Fruit fly (Drosophila melanogaster) whole organism, embryonic: ENCODE measurements around the gene CG14125.
A peak's percentile ranks its signal among the peaks of the same experiment; 100 is the strongest.

ENCODE experiments used
- Aef1 ChIP-seq: fragments of 200-800 bp; sonication (Bioruptor generic); IDR thresholded peaks from 3 replicates; pipeline ENCODE4 v1.3.6; 2022; ENCODE audit warnings: missing biosample characterization, missing genetic modification characterization
- BEAF-32 ChIP-seq: fragments of 200-800 bp; sonication (Bioruptor generic); optimal IDR thresholded peaks from 3 replicates; lab custom pipeline; 2017; ENCODE audit warnings: missing biosample characterization, missing genetic modification characterization, mild to moderate bottlenecking, moderate library complexity, missing genetic modification reagents
- Bgb ChIP-seq: fragments of 200-800 bp; sonication (Bioruptor generic); IDR thresholded peaks from 2 replicates; pipeline ENCODE4 v1.3.6; 2022; ENCODE audit warnings: missing biosample characterization, missing genetic modification characterization; ENCODE audit not compliant: partially characterized antibody
- CG10209 ChIP-seq: fragments of 200-800 bp; sonication (Bioruptor generic); optimal IDR thresholded peaks from 3 replicates; lab custom pipeline; 2017; ENCODE audit warnings: missing biosample characterization, mild to moderate bottlenecking, missing genetic modification characterization, missing genetic modification reagents
- CG10366 ChIP-seq: fragments of 200-800 bp; sonication (Bioruptor generic); IDR thresholded peaks from 2 replicates; pipeline ENCODE4 v1.3.6; 2022; ENCODE audit warnings: missing biosample characterization, missing genetic modification characterization
- CG13424 ChIP-seq: fragments of 200-800 bp; sonication (Bioruptor generic); optimal IDR thresholded peaks from 2 replicates; lab custom pipeline; 2019; ENCODE audit warnings: missing biosample characterization, mild to moderate bottlenecking, missing genetic modification characterization, moderate library complexity
- CG13624 ChIP-seq: fragments of 200-800 bp; sonication (Bioruptor generic); optimal IDR thresholded peaks from 2 replicates; lab custom pipeline; 2016; ENCODE audit warnings: missing biosample characterization, missing genetic modification characterization
- CG15696 ChIP-seq: fragments of 200-800 bp; sonication (Bioruptor generic); optimal IDR thresholded peaks from 2 replicates; lab custom pipeline; 2019; ENCODE audit warnings: missing biosample characterization, mild to moderate bottlenecking, missing genetic modification characterization, moderate library complexity
- CG16813 ChIP-seq: fragments of 200-800 bp; sonication (Bioruptor generic); IDR thresholded peaks from 3 replicates; pipeline ENCODE4 v1.3.6; 2022; ENCODE audit warnings: missing biosample characterization, missing genetic modification characterization; ENCODE audit not compliant: partially characterized antibody
- CG1792 ChIP-seq: fragments of 200-800 bp; sonication (Bioruptor generic); optimal IDR thresholded peaks from 2 replicates; lab custom pipeline; 2016; ENCODE audit warnings: missing biosample characterization, missing genetic modification characterization
- CG2120 ChIP-seq: fragments of 200-800 bp; sonication (Bioruptor generic); optimal IDR thresholded peaks from 3 replicates; lab custom pipeline; 2016; ENCODE audit warnings: missing biosample characterization, missing genetic modification characterization
- CG2712 ChIP-seq: fragments of 200-800 bp; optimal IDR thresholded peaks from 3 replicates; lab custom pipeline; 2019; ENCODE audit warnings: missing biosample characterization, mild to moderate bottlenecking, missing genetic modification characterization, moderate library complexity
- CG30403 ChIP-seq: fragments of 200-800 bp; sonication (Bioruptor generic); optimal IDR thresholded peaks from 3 replicates; lab custom pipeline; 2016; ENCODE audit warnings: missing biosample characterization, missing genetic modification characterization
- CG33557 ChIP-seq: fragments of 200-800 bp; sonication (Bioruptor generic); optimal IDR thresholded peaks from 2 replicates; lab custom pipeline; 2019; ENCODE audit warnings: missing biosample characterization, mild to moderate bottlenecking, missing genetic modification characterization, moderate library complexity
- CG3995 ChIP-seq: fragments of 200-800 bp; sonication (Bioruptor generic); optimal IDR thresholded peaks from 3 replicates; lab custom pipeline; 2016; ENCODE audit warnings: missing biosample characterization, missing genetic modification characterization
- CG4328 ChIP-seq: fragments of 200-800 bp; sonication (Bioruptor generic); optimal IDR thresholded peaks from 3 replicates; lab custom pipeline; 2017; ENCODE audit warnings: missing biosample characterization, missing genetic modification reagents, missing genetic modification characterization
- CG6254 ChIP-seq: fragments of 200-800 bp; sonication (Bioruptor generic); optimal IDR thresholded peaks from 3 replicates; lab custom pipeline; 2017; ENCODE audit warnings: mild to moderate bottlenecking, missing biosample characterization, missing genetic modification reagents, missing genetic modification characterization
- CG6683 ChIP-seq: fragments of 200-800 bp; sonication (Bioruptor generic); optimal IDR thresholded peaks from 2 replicates; lab custom pipeline; 2017; ENCODE audit warnings: missing biosample characterization, mild to moderate bottlenecking, missing genetic modification characterization, missing genetic modification reagents
- CG6765 ChIP-seq: fragments of 200-800 bp; sonication (Bioruptor generic); optimal IDR thresholded peaks from 3 replicates; lab custom pipeline; 2017; ENCODE audit warnings: missing biosample characterization, mild to moderate bottlenecking, missing genetic modification characterization
- CG6791 ChIP-seq: fragments of 200-800 bp; sonication (Bioruptor generic); IDR thresholded peaks from 3 replicates; pipeline ENCODE4 v1.3.6; 2022; ENCODE audit warnings: missing biosample characterization, missing genetic modification characterization; ENCODE audit not compliant: partially characterized antibody
- CG7271 ChIP-seq: fragments of 200-800 bp; sonication (Bioruptor generic); optimal IDR thresholded peaks from 2 replicates; lab custom pipeline; 2018; ENCODE audit warnings: missing biosample characterization, mild to moderate bottlenecking, missing genetic modification characterization, moderate library complexity
- CG7928 ChIP-seq: fragments of 200-800 bp; sonication (Bioruptor generic); optimal IDR thresholded peaks from 2 replicates; lab custom pipeline; 2017; ENCODE audit warnings: missing biosample characterization, mild to moderate bottlenecking, missing genetic modification characterization
- CG8290 ChIP-seq, 3 experiments: fragments of 200-800 bp; sonication (Bioruptor generic); optimal IDR thresholded peaks; 2 replicates each; lab custom pipeline; 2016 to 2019; ENCODE audit warnings: missing biosample characterization in 3 of 3, missing genetic modification characterization in 3 of 3, mild to moderate bottlenecking in 2 of 3, moderate library complexity in 1 of 3
- CG9817 ChIP-seq: fragments of 200-800 bp; sonication (Bioruptor generic); optimal IDR thresholded peaks from 2 replicates; lab custom pipeline; 2018; ENCODE audit warnings: missing biosample characterization, mild to moderate bottlenecking, missing genetic modification characterization, moderate library complexity
- CG9932 ChIP-seq: fragments of 200-800 bp; sonication (Bioruptor generic); IDR thresholded peaks from 2 replicates; pipeline ENCODE4 v1.3.6; 2022; ENCODE audit warnings: missing biosample characterization, missing genetic modification characterization
- Dbx ChIP-seq: fragments of 200-800 bp; sonication (Bioruptor generic); IDR thresholded peaks from 3 replicates; pipeline ENCODE4 v1.3.6; 2022; ENCODE audit warnings: missing biosample characterization, missing genetic modification characterization
- Dll ChIP-seq: fragments of 200-800 bp; sonication (Bioruptor generic); IDR thresholded peaks from 4 replicates; pipeline ENCODE4 v1.3.6; 2022; ENCODE audit warnings: missing biosample characterization, missing genetic modification characterization; ENCODE audit not compliant: partially characterized antibody
- E2f1 ChIP-seq: fragments of 200-800 bp; sonication (Bioruptor generic); IDR thresholded peaks from 2 replicates; pipeline ENCODE4 v1.3.6; 2022; ENCODE audit warnings: missing biosample characterization, missing genetic modification characterization
- Fer2 ChIP-seq: fragments of 200-800 bp; sonication (Bioruptor generic); optimal IDR thresholded peaks from 2 replicates; lab custom pipeline; 2018; ENCODE audit warnings: missing biosample characterization, mild to moderate bottlenecking, missing genetic modification characterization, moderate library complexity
- Gug ChIP-seq: fragments of 200-800 bp; sonication (Bioruptor generic); IDR thresholded peaks from 4 replicates; pipeline ENCODE4 v1.3.6; 2022; ENCODE audit warnings: missing biosample characterization, missing genetic modification characterization
- HLH3B ChIP-seq: fragments of 200-800 bp; sonication (Bioruptor generic); IDR thresholded peaks from 2 replicates; pipeline ENCODE4 v1.3.6; 2022; ENCODE audit warnings: missing biosample characterization, missing genetic modification characterization
- Hmr ChIP-seq: fragments of 200-800 bp; sonication (Bioruptor generic); optimal IDR thresholded peaks from 3 replicates; lab custom pipeline; 2017; ENCODE audit warnings: mild to moderate bottlenecking, missing biosample characterization, missing genetic modification reagents, missing genetic modification characterization
- Jarid2 ChIP-seq: fragments of 200-800 bp; sonication (Bioruptor generic); optimal IDR thresholded peaks from 3 replicates; lab custom pipeline; 2017; ENCODE audit warnings: mild to moderate bottlenecking, missing biosample characterization, missing genetic modification reagents, missing genetic modification characterization
- Ptx1 ChIP-seq: fragments of 200-800 bp; sonication (Bioruptor generic); IDR thresholded peaks from 2 replicates; pipeline ENCODE4 v1.3.6; 2022; ENCODE audit warnings: missing biosample characterization, missing genetic modification characterization
- cas ChIP-seq: fragments of 200-800 bp; sonication (Bioruptor generic); IDR thresholded peaks from 2 replicates; pipeline ENCODE4 v1.3.6; 2022; ENCODE audit warnings: missing biosample characterization, missing genetic modification characterization
- chn ChIP-seq: fragments of 200-800 bp; sonication (Bioruptor generic); optimal IDR thresholded peaks from 2 replicates; lab custom pipeline; 2016; ENCODE audit warnings: missing biosample characterization, missing genetic modification characterization
- gfzf ChIP-seq: fragments of 200-800 bp; sonication (Bioruptor generic); optimal IDR thresholded peaks from 2 replicates; lab custom pipeline; 2016; ENCODE audit warnings: missing biosample characterization, mild to moderate bottlenecking, missing genetic modification characterization, moderate library complexity
- jigr1 ChIP-seq: fragments of 200-800 bp; sonication (Bioruptor generic); IDR thresholded peaks from 3 replicates; pipeline ENCODE4 v1.3.6; 2022; ENCODE audit warnings: missing biosample characterization, missing genetic modification characterization
- kay ChIP-seq: fragments of 200-800 bp; sonication (Bioruptor generic); optimal IDR thresholded peaks from 2 replicates; lab custom pipeline; 2016; ENCODE audit warnings: missing biosample characterization, missing genetic modification characterization
- knrl ChIP-seq: fragments of 200-800 bp; sonication (Bioruptor generic); IDR thresholded peaks from 3 replicates; pipeline ENCODE4 v1.3.6; 2022; ENCODE audit warnings: missing biosample characterization, missing genetic modification characterization; ENCODE audit not compliant: partially characterized antibody
- luna ChIP-seq: fragments of 200-800 bp; sonication (Bioruptor generic); optimal IDR thresholded peaks from 2 replicates; lab custom pipeline; 2016; ENCODE audit warnings: missing biosample characterization, missing genetic modification characterization
- mld ChIP-seq: fragments of 200-800 bp; sonication (Bioruptor generic); IDR thresholded peaks from 3 replicates; pipeline ENCODE4 v1.3.6; 2022; ENCODE audit warnings: missing biosample characterization, missing genetic modification characterization; ENCODE audit not compliant: partially characterized antibody
- pan ChIP-seq, 4 experiments: fragments of >200 bp in 3 of 4; fragments of 200-800 bp in 1 of 4; sonication (Bioruptor generic) in 1 of 4; optimal IDR thresholded peaks in 3 of 4; IDR thresholded peaks in 1 of 4; 2 replicates each; pipeline versions ENCODE4 v1.3.6 to Lab custom; 2017 to 2022; ENCODE audit warnings: missing biosample characterization in 2 of 4, missing genetic modification characterization in 2 of 4, mixed read lengths in 1 of 4
- pzg ChIP-seq: fragments of 200-800 bp; sonication (Bioruptor generic); optimal IDR thresholded peaks from 3 replicates; lab custom pipeline; 2018; ENCODE audit warnings: missing biosample characterization, mild to moderate bottlenecking, missing genetic modification characterization, moderate library complexity
- sima ChIP-seq: fragments of 200-800 bp; sonication (Bioruptor generic); optimal IDR thresholded peaks from 2 replicates; lab custom pipeline; 2016; ENCODE audit warnings: missing biosample characterization, missing genetic modification characterization
- sob ChIP-seq: fragments of 200-800 bp; sonication (Bioruptor generic); IDR thresholded peaks from 2 replicates; pipeline ENCODE4 v1.3.6; 2022; ENCODE audit warnings: missing biosample characterization, missing genetic modification characterization
- stwl ChIP-seq: fragments of 200-800 bp; sonication (Bioruptor generic); optimal IDR thresholded peaks from 3 replicates; lab custom pipeline; 2018; ENCODE audit warnings: missing biosample characterization, mild to moderate bottlenecking, missing genetic modification characterization, moderate library complexity
- unc-4 ChIP-seq: fragments of 200-800 bp; sonication (Bioruptor generic); IDR thresholded peaks from 2 replicates; pipeline ENCODE4 v1.3.6; 2022; ENCODE audit warnings: missing biosample characterization, missing genetic modification characterization; ENCODE audit not compliant: partially characterized antibody

The CG14125 gene

DNA sequence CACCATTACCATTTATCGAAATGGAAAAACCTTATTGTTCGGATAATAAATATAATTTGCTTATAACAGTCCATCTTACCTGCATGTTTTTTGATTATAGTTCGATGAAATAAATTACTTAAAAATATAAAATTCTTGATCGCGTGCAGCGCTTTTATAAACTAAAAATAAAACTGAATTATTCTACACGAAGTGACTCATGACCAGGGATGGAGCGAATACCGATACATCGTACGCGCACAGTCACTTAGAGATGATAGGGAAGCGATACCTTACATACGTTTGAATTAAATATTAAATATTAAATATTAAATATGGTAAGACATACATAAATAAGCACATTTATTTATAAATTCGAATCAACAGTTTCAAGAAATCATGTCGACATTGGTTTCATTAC lies 18.3 kb downstream of the CG14125 start, which contains the start of gene viaf (continued):
- peak; percentile 1 for TF ChIP-seq chn (GFP tag; lab: Kevin White, UChicago)
- peak; percentile 45 for TF ChIP-seq CG15696 (tag; lab: Kevin White, UChicago)
- TF ChIP-seq knrl (GFP tag; lab: Robert Waterston, UW), result peak; percentile 96
- peak; percentile 79 for TF ChIP-seq CG2712
- TF ChIP-seq BEAF-32 (GFP tag; lab: Kevin White, UChicago), result peak; percentile 88
- peak; percentile 77 for TF ChIP-seq sob (GFP tag; lab: Robert Waterston, UW)
- TF ChIP-seq CG2120, result peak; percentile 62
- TF ChIP-seq Aef1, result peak; percentile 32; the same call in 1 of the 3 replicates
- TF ChIP-seq pan (optimal IDR thresholded peaks at IDR 0.05; lab: Kevin White, UChicago), result no peak
- TF ChIP-seq pan (GFP tag; optimal IDR thresholded peaks at IDR 0.05 in 1 of 2, IDR thresholded peaks at IDR 0.05 in 1 of 2), result peak in 1 of 2 experiments; percentile 42
- TF ChIP-seq CG16813 (GFP tag; lab: Robert Waterston, UW), result peak; percentile 90
- TF ChIP-seq CG10366, result peak; percentile 55
- peak; percentile 30; the same call in 1 of the 2 replicates for TF ChIP-seq Ptx1
- TF ChIP-seq Jarid2 (GFP tag; lab: Kevin White, UChicago), result peak; percentile 25
- peak; percentile 85; the same call in 1 of the 3 replicates for TF ChIP-seq mld (GFP tag; lab: Robert Waterston, UW)
- no peak for TF ChIP-seq CG8290 (GFP tag; optimal IDR thresholded peaks at IDR 0.05; lab: Kevin White, UChicago)
- TF ChIP-seq CG8290 (tag; optimal IDR thresholded peaks at IDR 0.05; lab: Kevin White, UChicago), result no peak
- peak; percentile 2 for TF ChIP-seq luna (GFP tag; lab: Kevin White, UChicago)
- peak; percentile 75; the same call in 2 of the 3 replicates for TF ChIP-seq jigr1 (GFP tag; lab: Robert Waterston, UW)
- peak; percentile 78 for TF ChIP-seq stwl (tag; lab: Kevin White, UChicago)
- peak; percentile 95 for TF ChIP-seq CG7928 (GFP tag; lab: Kevin White, UChicago)
- no peak for TF ChIP-seq CG6765 (GFP tag; lab: Kevin White, UChicago)
- TF ChIP-seq Fer2 (tag; lab: Kevin White, UChicago), result peak; percentile 15
- peak; percentile 64 for TF ChIP-seq CG13424 (tag; lab: Kevin White, UChicago)
- peak; percentile 91 for TF ChIP-seq unc-4 (GFP tag; lab: Robert Waterston, UW)
- TF ChIP-seq CG7271 (tag; lab: Kevin White, UChicago), result peak; percentile 14
- no peak for TF ChIP-seq sima (GFP tag; lab: Kevin White, UChicago)
- no peak for TF ChIP-seq CG13624 (GFP tag; lab: Kevin White, UChicago)
- peak; percentile 72; the same call in 3 of the 4 replicates for TF ChIP-seq Gug (GFP tag; lab: Robert Waterston, UW)
- no peak for TF ChIP-seq Hmr (GFP tag; lab: Kevin White, UChicago)
- TF ChIP-seq CG1792 (GFP tag; lab: Kevin White, UChicago), result no peak
- 0 out of 3 replicates have a peak, but pooled peaks have one; percentile 39 for TF ChIP-seq Dbx
- peak; percentile 35 for TF ChIP-seq CG10209
- peak; percentile 96 for TF ChIP-seq Bgb
- peak; percentile 99 for TF ChIP-seq kay (GFP tag; lab: Kevin White, UChicago)
- TF ChIP-seq Dll, result peak; percentile 91
- peak; percentile 62 for TF ChIP-seq pzg (GFP tag; lab: Kevin White, UChicago)
- TF ChIP-seq CG6683 (GFP tag; lab: Kevin White, UChicago), result no peak
- TF ChIP-seq CG6791 (GFP tag; lab: Robert Waterston, UW), result peak; percentile 95
- TF ChIP-seq CG9932 (GFP tag; lab: Robert Waterston, UW), result peak; percentile 80
- peak; percentile 42; the same call in 1 of the 2 replicates for TF ChIP-seq cas
- TF ChIP-seq gfzf (GFP tag; lab: Kevin White, UChicago), result peak; percentile 8
- peak; percentile 95 for TF ChIP-seq CG3995 (GFP tag; lab: Kevin White, UChicago)
- no peak for TF ChIP-seq CG6254 (GFP tag; lab: Kevin White, UChicago)
- TF ChIP-seq CG33557, result peak; percentile 42
- TF ChIP-seq HLH3B, result peak; percentile 42; the same call in 1 of the 2 replicates
- TF ChIP-seq CG4328 (GFP tag; lab: Kevin White, UChicago), result peak; percentile 19
- TF ChIP-seq CG30403 (GFP tag; lab: Kevin White, UChicago), result peak; percentile 50
- peak; percentile 16 for TF ChIP-seq CG9817
- TF ChIP-seq E2f1 (GFP tag; lab: Robert Waterston, UW), result peak; percentile 59; the same call in 1 of the 2 replicates
